Worm (Caenorhabditis elegans): Measurements from ENCODE around the gene tba-4.
A peak's percentile ranks its signal among the peaks of the same experiment; 100 is the strongest.

ce11 chrII:10872541-10872940 is 46.0 kb upstream of the tba-4 start, which contains the start of the genes cyn-4 and copz-1:
- TF ChIP-seq drap-1 (GFP tag; optimal IDR thresholded peaks at IDR 0.05) (no peak), sptf-1 (tag; optimal IDR thresholded peaks at IDR 0.05) (peak; percentile 49), nhr-76 (tag; optimal IDR thresholded peaks at IDR 0.05) (no peak), nhr-12 (tag; optimal IDR thresholded peaks at IDR 0.05) (no peak), nhr-2 (tag; optimal IDR thresholded peaks at IDR 0.05) (peak; percentile 2), lsy-2 (tag; optimal IDR thresholded peaks at IDR 0.05) (peak; percentile 78)
